Fruit fly (Drosophila melanogaster) whole organism, embryonic: ENCODE results near the gene CG14034.
A peak's percentile ranks its signal among the peaks of the same experiment; 100 is the strongest.

Experiments
- Antp ChIP-seq: fragments of 200-800 bp; sonication (Bioruptor generic); optimal IDR thresholded peaks from 3 replicates; lab custom pipeline; 2016; ENCODE audit warnings: missing biosample characterization, missing genetic modification characterization
- Atf6 ChIP-seq: fragments of 200-800 bp; sonication (Bioruptor generic); IDR thresholded peaks from 2 replicates; pipeline ENCODE4 v1.3.6; 2022; ENCODE audit warnings: missing biosample characterization, missing genetic modification characterization
- CG10209 ChIP-seq: fragments of 200-800 bp; sonication (Bioruptor generic); optimal IDR thresholded peaks from 3 replicates; lab custom pipeline; 2017; ENCODE audit warnings: missing biosample characterization, mild to moderate bottlenecking, missing genetic modification characterization, missing genetic modification reagents
- CG10366 ChIP-seq: fragments of 200-800 bp; sonication (Bioruptor generic); IDR thresholded peaks from 2 replicates; pipeline ENCODE4 v1.3.6; 2022; ENCODE audit warnings: missing biosample characterization, missing genetic modification characterization
- CG10654 ChIP-seq: fragments of 200-800 bp; sonication (Bioruptor generic); optimal IDR thresholded peaks from 2 replicates; lab custom pipeline; 2016; ENCODE audit warnings: missing biosample characterization, missing genetic modification characterization
- CG11695 ChIP-seq: fragments of 200-800 bp; sonication (Bioruptor generic); IDR thresholded peaks from 3 replicates; pipeline ENCODE4 v1.3.6; 2022; ENCODE audit warnings: missing biosample characterization, missing genetic modification characterization
- CG14441 ChIP-seq: fragments of 200-800 bp; sonication (Bioruptor generic); IDR thresholded peaks from 2 replicates; pipeline ENCODE4 v1.3.6; 2022; ENCODE audit warnings: missing biosample characterization, missing genetic modification characterization
- CG15269 ChIP-seq: fragments of 200-800 bp; sonication (Bioruptor generic); optimal IDR thresholded peaks from 2 replicates; lab custom pipeline; 2018; ENCODE audit warnings: missing biosample characterization, mild to moderate bottlenecking, missing genetic modification characterization, moderate library complexity
- CG17829 ChIP-seq: fragments of 200-800 bp; optimal IDR thresholded peaks from 2 replicates; lab custom pipeline; 2019; ENCODE audit warnings: missing biosample characterization, mild to moderate bottlenecking, missing genetic modification characterization, moderate library complexity
- CG2129 ChIP-seq: fragments of 200-800 bp; sonication (Bioruptor generic); IDR thresholded peaks from 2 replicates; pipeline ENCODE4 v1.3.6; 2022; ENCODE audit warnings: missing biosample characterization, missing genetic modification characterization; ENCODE audit not compliant: partially characterized antibody
- CG3847 ChIP-seq: fragments of 200-800 bp; sonication (Bioruptor generic); IDR thresholded peaks from 2 replicates; pipeline ENCODE4 v1.3.6; 2022; ENCODE audit warnings: missing biosample characterization, missing genetic modification characterization
- CG6765 ChIP-seq: fragments of 200-800 bp; sonication (Bioruptor generic); optimal IDR thresholded peaks from 3 replicates; lab custom pipeline; 2017; ENCODE audit warnings: missing biosample characterization, mild to moderate bottlenecking, missing genetic modification characterization
- CG6813 ChIP-seq: fragments of 200-800 bp; sonication (Bioruptor generic); optimal IDR thresholded peaks from 2 replicates; lab custom pipeline; 2017; ENCODE audit warnings: missing biosample characterization, missing genetic modification characterization, mild to moderate bottlenecking, moderate library complexity, missing genetic modification reagents
- CG8089 ChIP-seq: fragments of 200-800 bp; sonication (Bioruptor generic); optimal IDR thresholded peaks from 3 replicates; lab custom pipeline; 2016; ENCODE audit warnings: missing biosample characterization, missing genetic modification characterization
- CG8359 ChIP-seq: fragments of 200-800 bp; sonication (Bioruptor generic); optimal IDR thresholded peaks from 2 replicates; lab custom pipeline; 2017; ENCODE audit warnings: missing biosample characterization, mild to moderate bottlenecking, missing genetic modification characterization, borderline replicate concordance
- CG8924 ChIP-seq: fragments of 200-800 bp; optimal IDR thresholded peaks from 3 replicates; lab custom pipeline; 2019; ENCODE audit warnings: missing biosample characterization, mild to moderate bottlenecking, missing genetic modification characterization, moderate library complexity
- CG9932 ChIP-seq: fragments of 200-800 bp; sonication (Bioruptor generic); IDR thresholded peaks from 2 replicates; pipeline ENCODE4 v1.3.6; 2022; ENCODE audit warnings: missing biosample characterization, missing genetic modification characterization
- CTCF ChIP-seq: fragments of 200-800 bp; sonication (Bioruptor generic); optimal IDR thresholded peaks from 2 replicates; lab custom pipeline; 2017; ENCODE audit warnings: missing biosample characterization, mild to moderate bottlenecking, missing genetic modification characterization, moderate library complexity
- CkIIα-i1 ChIP-seq: fragments of 200-800 bp; sonication (Bioruptor generic); IDR thresholded peaks from 2 replicates; pipeline ENCODE4 v1.3.6; 2022; ENCODE audit warnings: missing biosample characterization, missing genetic modification characterization
- D19A ChIP-seq: fragments of 200-800 bp; optimal IDR thresholded peaks from 3 replicates; lab custom pipeline; 2019; ENCODE audit warnings: missing biosample characterization, mild to moderate bottlenecking, missing genetic modification characterization, moderate library complexity
- Deaf1 ChIP-seq: fragments of 200-800 bp; optimal IDR thresholded peaks from 3 replicates; lab custom pipeline; 2019; ENCODE audit warnings: missing biosample characterization, mild to moderate bottlenecking, missing genetic modification characterization, moderate library complexity
- Drgx ChIP-seq: fragments of 200-800 bp; sonication (Bioruptor generic); IDR thresholded peaks from 2 replicates; pipeline ENCODE4 v1.3.6; 2022; ENCODE audit warnings: missing biosample characterization, missing genetic modification characterization
- Gug ChIP-seq: fragments of 200-800 bp; sonication (Bioruptor generic); IDR thresholded peaks from 4 replicates; pipeline ENCODE4 v1.3.6; 2022; ENCODE audit warnings: missing biosample characterization, missing genetic modification characterization
- HHEX ChIP-seq: fragments of 200-800 bp; sonication (Bioruptor generic); optimal IDR thresholded peaks from 3 replicates; lab custom pipeline; 2017; ENCODE audit warnings: missing biosample characterization, mild to moderate bottlenecking, missing genetic modification characterization, missing genetic modification reagents
- Hsf ChIP-seq: fragments of 200-800 bp; sonication (Bioruptor generic); optimal IDR thresholded peaks from 3 replicates; lab custom pipeline; 2016; ENCODE audit warnings: missing biosample characterization, missing genetic modification characterization
- Med ChIP-seq: fragments of 200-800 bp; sonication (Bioruptor generic); peaks from one replicate; lab custom pipeline; 2016; ENCODE audit warnings: missing biosample characterization, missing genetic modification characterization, mild to moderate bottlenecking, inconsistent platforms, moderate library complexity
- Mrtf ChIP-seq: fragments of 200-800 bp; sonication (Bioruptor generic); IDR thresholded peaks from 3 replicates; pipeline ENCODE4 v1.3.6; 2022; ENCODE audit warnings: missing biosample characterization, missing genetic modification characterization
- Myb ChIP-seq: fragments of 200-800 bp; sonication (Bioruptor generic); optimal IDR thresholded peaks from 2 replicates; lab custom pipeline; 2016; ENCODE audit warnings: missing biosample characterization, missing genetic modification characterization
- NFAT ChIP-seq: fragments of 200-800 bp; sonication (Bioruptor generic); IDR thresholded peaks from 2 replicates; pipeline ENCODE4 v1.3.6; 2022; ENCODE audit warnings: missing biosample characterization, missing genetic modification characterization
- Ptx1 ChIP-seq: fragments of 200-800 bp; sonication (Bioruptor generic); IDR thresholded peaks from 2 replicates; pipeline ENCODE4 v1.3.6; 2022; ENCODE audit warnings: missing biosample characterization, missing genetic modification characterization
- Ssrp ChIP-seq: fragments of 200-800 bp; sonication (Bioruptor generic); optimal IDR thresholded peaks from 2 replicates; lab custom pipeline; 2018; ENCODE audit warnings: missing biosample characterization, mild to moderate bottlenecking, missing genetic modification characterization, moderate library complexity
- Xrp1 ChIP-seq: fragments of 200-800 bp; sonication (Bioruptor generic); IDR thresholded peaks from 2 replicates; pipeline ENCODE4 v1.3.6; 2022; ENCODE audit warnings: missing biosample characterization, missing genetic modification characterization
- ab ChIP-seq: fragments of 200-800 bp; sonication (Bioruptor generic); optimal IDR thresholded peaks from 2 replicates; lab custom pipeline; 2016; ENCODE audit warnings: missing biosample characterization, missing genetic modification characterization
- ato ChIP-seq: fragments of 200-800 bp; sonication (Bioruptor generic); IDR thresholded peaks from 2 replicates; pipeline ENCODE4 v1.3.6; 2022; ENCODE audit warnings: missing biosample characterization, missing genetic modification characterization; ENCODE audit not compliant: partially characterized antibody
- br ChIP-seq: fragments of >200 bp; optimal IDR thresholded peaks from 2 replicates; lab custom pipeline; 2017
- chinmo ChIP-seq: fragments of 200-800 bp; sonication (Bioruptor generic); IDR thresholded peaks from 4 replicates; pipeline ENCODE4 v1.3.6; 2022; ENCODE audit warnings: missing biosample characterization, missing genetic modification characterization; ENCODE audit not compliant: partially characterized antibody
- dpn ChIP-seq, 2 experiments: fragments of 200-800 bp; sonication (Bioruptor generic); optimal IDR thresholded peaks; 3 replicates each; lab custom pipeline; 2016; ENCODE audit warnings: missing biosample characterization in 2 of 2, missing genetic modification characterization in 2 of 2
- dysf ChIP-seq: fragments of 200-800 bp; sonication (Bioruptor generic); IDR thresholded peaks from 3 replicates; pipeline ENCODE4 v1.3.6; 2022; ENCODE audit warnings: missing biosample characterization, missing genetic modification characterization
- exex ChIP-seq: fragments of 200-800 bp; sonication (Bioruptor generic); optimal IDR thresholded peaks from 4 replicates; lab custom pipeline; 2018; ENCODE audit warnings: missing biosample characterization, mild to moderate bottlenecking, missing genetic modification characterization, moderate library complexity
- grau ChIP-seq: fragments of 200-800 bp; optimal IDR thresholded peaks from 3 replicates; lab custom pipeline; 2019; ENCODE audit warnings: missing biosample characterization, mild to moderate bottlenecking, missing genetic modification characterization, moderate library complexity
- grn ChIP-seq: fragments of 200-800 bp; sonication (Bioruptor generic); optimal IDR thresholded peaks from 3 replicates; lab custom pipeline; 2017; ENCODE audit warnings: missing biosample characterization, missing genetic modification characterization
- lilli ChIP-seq: fragments of 200-800 bp; sonication (Bioruptor generic); optimal IDR thresholded peaks from 3 replicates; lab custom pipeline; 2016; ENCODE audit warnings: missing biosample characterization, missing genetic modification characterization
- prd ChIP-seq, 3 experiments: fragments of >200 bp in 2 of 3; fragments of 200-800 bp in 1 of 3; sonication (Bioruptor generic) in 1 of 3; optimal IDR thresholded peaks in 2 of 3; IDR thresholded peaks in 1 of 3; 2 replicates in 2 of 3; 3 replicates in 1 of 3; pipeline versions ENCODE4 v1.3.6 to Lab custom; 2017 to 2022; ENCODE audit warnings: missing biosample characterization in 1 of 3, missing genetic modification characterization in 1 of 3
- pum ChIP-seq: fragments of 200-800 bp; sonication (Bioruptor generic); optimal IDR thresholded peaks from 2 replicates; lab custom pipeline; 2016; ENCODE audit warnings: missing biosample characterization, missing genetic modification characterization
- row ChIP-seq: fragments of 200-800 bp; sonication (Bioruptor generic); IDR thresholded peaks from 3 replicates; pipeline ENCODE4 v1.3.6; 2022; ENCODE audit warnings: missing biosample characterization, missing genetic modification characterization
- sisA ChIP-seq: fragments of 200-800 bp; sonication (Bioruptor generic); IDR thresholded peaks from 2 replicates; pipeline ENCODE4 v1.3.6; 2022; ENCODE audit warnings: missing biosample characterization, missing genetic modification characterization
- tx ChIP-seq: fragments of 200-800 bp; sonication (Bioruptor generic); optimal IDR thresholded peaks from 2 replicates; lab custom pipeline; 2016; ENCODE audit warnings: missing biosample characterization, missing genetic modification characterization
- wdn ChIP-seq: fragments of 200-800 bp; sonication (Bioruptor generic); IDR thresholded peaks from 2 replicates; pipeline ENCODE4 v1.3.6; 2022; ENCODE audit warnings: missing biosample characterization, missing genetic modification characterization

Gene CG14034

DNA sequence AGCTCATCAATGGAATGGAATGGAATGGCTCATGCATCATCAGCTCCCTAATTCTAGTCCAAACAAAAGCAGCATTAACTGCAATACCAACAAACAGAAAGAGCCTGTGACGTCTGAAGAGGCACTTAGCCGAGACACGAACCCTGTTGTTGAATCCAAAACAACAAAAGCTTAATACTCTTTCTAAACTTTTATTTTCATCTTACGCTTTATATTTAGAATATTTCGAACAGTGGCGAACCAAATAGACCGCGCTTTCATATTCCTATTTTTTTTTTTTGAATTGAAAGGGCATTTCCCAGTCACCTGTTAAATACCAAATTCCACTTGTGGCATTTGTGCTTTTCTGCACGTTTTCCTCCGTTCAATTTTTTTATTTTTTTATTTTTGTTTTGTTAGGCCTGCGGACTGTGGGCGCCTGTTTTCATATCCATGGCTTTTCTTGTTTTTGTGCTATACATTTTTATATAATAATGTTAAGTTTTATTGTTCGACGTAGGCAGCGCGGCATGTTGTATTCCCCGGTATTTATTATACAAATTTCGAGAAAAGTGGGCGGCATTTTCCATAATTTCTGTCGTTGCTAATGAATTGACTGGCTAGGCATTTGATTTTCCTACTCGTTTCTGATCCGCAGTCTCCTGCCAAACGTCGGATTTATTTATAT, 9.3 kb upstream of the CG14034 start (continued):
- TF ChIP-seq dpn (GFP tag; optimal IDR thresholded peaks at IDR 0.05; lab: Kevin White, UChicago) = peak; percentile 15 to 30
- TF ChIP-seq pum = no peak
- TF ChIP-seq CG10654 (GFP tag; lab: Kevin White, UChicago) = no peak
- TF ChIP-seq CTCF (GFP tag; lab: Kevin White, UChicago) = peak; percentile 6
- no peak for TF ChIP-seq CG8924 (tag; lab: Kevin White, UChicago)
- TF ChIP-seq tx (GFP tag; lab: Kevin White, UChicago) = no peak
- TF ChIP-seq wdn = 0 out of 2 replicates have a peak, but pooled peaks have one; percentile 34
- no peak for TF ChIP-seq CG8089 (GFP tag; lab: Kevin White, UChicago)
- peak; percentile 58; the same call in 1 of the 2 replicates for TF ChIP-seq Xrp1 (GFP tag; lab: Robert Waterston, UW)
- TF ChIP-seq Gug = peak; percentile 37; the same call in 2 of the 4 replicates
- TF ChIP-seq Deaf1 (tag; lab: Kevin White, UChicago) = no peak
- TF ChIP-seq CkIIα-i1 = no peak
- peak; percentile 31; the same call in 1 of the 2 replicates for TF ChIP-seq CG10366 (GFP tag; lab: Robert Waterston, UW)
- TF ChIP-seq br (lab: Kevin White, UChicago) = no peak
- no peak for TF ChIP-seq CG2129 (GFP tag; lab: Robert Waterston, UW)
- no peak; the same call in 1 of the 2 replicates for TF ChIP-seq CG14441 (GFP tag; lab: Robert Waterston, UW)
- TF ChIP-seq CG11695 (GFP tag; lab: Robert Waterston, UW) = 0 out of 3 replicates have a peak, but pooled peaks have one; percentile 9
- peak; percentile 6 for TF ChIP-seq grau
- no peak for TF ChIP-seq CG17829 (tag; lab: Kevin White, UChicago)
- TF ChIP-seq Ptx1 (GFP tag; lab: Robert Waterston, UW) = peak; percentile 70
- peak; percentile 17 for TF ChIP-seq CG10209 (GFP tag; lab: Kevin White, UChicago)
- TF ChIP-seq CG6813 (GFP tag; lab: Kevin White, UChicago) = peak; percentile 17
- peak; percentile 32; the same call in 1 of the 2 replicates for TF ChIP-seq sisA (GFP tag; lab: Robert Waterston, UW)
- TF ChIP-seq Myb = peak; percentile 3

- TF ChIP-seq CG8359 (GFP tag; lab: Kevin White, UChicago) (peak; percentile 25), CG11695 (GFP tag; lab: Robert Waterston, UW) (peak; percentile 19; the same call in 1 of the 3 replicates), Hsf (GFP tag; lab: Kevin White, UChicago) (no peak), Antp (GFP tag; lab: Kevin White, UChicago) (peak; percentile 10), Mrtf (GFP tag; lab: Robert Waterston, UW) (0 out of 3 replicates have a peak, but pooled peaks have one; percentile 37), ato (no peak), ab (no peak), NFAT (GFP tag; lab: Robert Waterston, UW) (no peak), D19A (tag; lab: Kevin White, UChicago) (no peak), CG15269 (peak; percentile 38), row (GFP tag; lab: Robert Waterston, UW) (peak; percentile 57; the same call in 2 of the 3 replicates), CG6765 (peak; percentile 19), lilli (peak; percentile 23), CG3847 (GFP tag; lab: Robert Waterston, UW) (no peak), Atf6 (GFP tag; lab: Robert Waterston, UW) (peak; percentile 48; the same call in 1 of the 2 replicates), chinmo (GFP tag; lab: Robert Waterston, UW) (no peak), Med (GFP tag; lab: Kevin White, UChicago) (peak; percentile 75), grn (GFP tag; lab: Kevin White, UChicago) (no peak), CG14441 (GFP tag; lab: Robert Waterston, UW) (0 out of 2 replicates have a peak, but pooled peaks have one; percentile 19), prd (optimal IDR thresholded peaks at IDR 0.05; lab: Kevin White, UChicago) (no peak), prd (GFP tag; IDR thresholded peaks at IDR 0.05; lab: Robert Waterston, UW) (0 out of 3 replicates have a peak, but pooled peaks have one; percentile 35), CG9932 (GFP tag; lab: Robert Waterston, UW) (peak; percentile 56), Ssrp (no peak), Drgx (GFP tag; lab: Robert Waterston, UW) (peak; percentile 29; the same call in 1 of the 2 replicates), dysf (peak; percentile 48; the same call in 2 of the 3 replicates), HHEX (GFP tag; lab: Kevin White, UChicago) (no peak), CkIIα-i1 (no peak), exex (tag; lab: Kevin White, UChicago) (peak; percentile 95)
Observed at dm6 chr2L:5224724-5225319, 8.5 kb upstream of the CG14034 start.
